Worm (Caenorhabditis elegans) whole organism, L4 larva: ENCODE results near the gene slmp-1.

Experiments
- F37D6.2 ChIP-seq: sonication (generic microtip); optimal IDR thresholded peaks from 2 replicates; lab custom pipeline; 2016; ENCODE audit warnings: mild to moderate bottlenecking, missing genetic modification characterization, missing compliant biosample characterization
- F44E2.7 ChIP-seq: fragments of 200-800 bp; sonication (Bioruptor generic); IDR thresholded peaks from 2 replicates; pipeline ENCODE4 v2.1.2; 2022; ENCODE audit warnings: missing genetic modification characterization, missing compliant biosample characterization
- T26A8.4 ChIP-seq: fragments of 200-800 bp; sonication (Bioruptor generic); IDR thresholded peaks from 2 replicates; pipeline ENCODE4 v1.3.6; 2022; ENCODE audit warnings: missing genetic modification characterization, missing compliant biosample characterization
- Y5F2A.4 ChIP-seq: fragments of 200-800 bp; sonication (Bioruptor generic); optimal IDR thresholded peaks from 2 replicates; lab custom pipeline; 2018; ENCODE audit warnings: mild to moderate bottlenecking, missing genetic modification characterization, missing compliant biosample characterization
- Y75B8A.6 ChIP-seq: fragments of 200-800 bp; sonication (Bioruptor generic); IDR thresholded peaks from 2 replicates; pipeline ENCODE4 v1.3.6; 2022; ENCODE audit warnings: missing genetic modification reagents, missing genetic modification characterization, missing compliant biosample characterization
- aha-1 ChIP-seq: fragments of 150-350 bp; peaks from one replicate; lab custom pipeline; 2014; ENCODE audit warnings: missing biosample characterization, missing genetic modification characterization
- aly-2 ChIP-seq: sonication (generic microtip); optimal IDR thresholded peaks from 2 replicates; lab custom pipeline; 2018; ENCODE audit warnings: missing biosample characterization, missing genetic modification characterization
- attf-4 ChIP-seq: sonication (generic microtip); optimal IDR thresholded peaks from 3 replicates; lab custom pipeline; 2017; ENCODE audit warnings: missing biosample characterization, missing genetic modification characterization
- ceh-20 ChIP-seq: fragments of 200-800 bp; sonication (Bioruptor generic); IDR thresholded peaks from 2 replicates; pipeline ENCODE4 v1.3.6; 2022; ENCODE audit warnings: missing genetic modification reagents, missing genetic modification characterization, missing compliant biosample characterization
- ceh-28 ChIP-seq: fragments of 150-350 bp; optimal IDR thresholded peaks from 2 replicates; lab custom pipeline; 2014; ENCODE audit warnings: missing biosample characterization, missing genetic modification reagents, missing genetic modification characterization
- ceh-32 ChIP-seq: sonication (generic microtip); optimal IDR thresholded peaks from 2 replicates; lab custom pipeline; 2016; ENCODE audit warnings: mild to moderate bottlenecking, missing genetic modification characterization, missing compliant biosample characterization; ENCODE audit not compliant: poor library complexity
- ceh-82 ChIP-seq: sonication (generic microtip); optimal IDR thresholded peaks from 2 replicates; lab custom pipeline; 2017; ENCODE audit warnings: missing biosample characterization, missing genetic modification characterization
- ces-1 ChIP-seq: fragments of 150-350 bp; sonication (generic microtip); optimal IDR thresholded peaks from 4 replicates; lab custom pipeline; 2014; ENCODE audit warnings: missing biosample characterization, missing genetic modification reagents, missing genetic modification characterization
- daf-8 ChIP-seq: fragments of 200-800 bp; sonication (Bioruptor generic); IDR thresholded peaks from 2 replicates; pipeline ENCODE4 v1.3.6; 2022; ENCODE audit warnings: missing genetic modification characterization, missing compliant biosample characterization
- dmd-9 ChIP-seq: fragments of 200-800 bp; sonication (Bioruptor generic); IDR thresholded peaks from 2 replicates; pipeline ENCODE4 v1.3.6; 2022; ENCODE audit warnings: missing genetic modification reagents, missing genetic modification characterization, missing compliant biosample characterization
- egl-43 ChIP-seq: fragments of 200-800 bp; sonication (Bioruptor generic); IDR thresholded peaks from 2 replicates; pipeline ENCODE4 v1.3.6; 2022; ENCODE audit warnings: missing genetic modification reagents, missing genetic modification characterization, missing compliant biosample characterization
- fos-1 ChIP-seq: fragments of 150-350 bp; optimal IDR thresholded peaks from 2 replicates; lab custom pipeline; 2014; ENCODE audit warnings: missing biosample characterization, missing genetic modification characterization
- lim-7 ChIP-seq: fragments of 200-800 bp; sonication (Bioruptor generic); IDR thresholded peaks from 2 replicates; pipeline ENCODE4 v1.3.6; 2022; ENCODE audit warnings: missing genetic modification characterization, missing compliant biosample characterization
- lin-13 ChIP-seq: fragments of 150-350 bp; optimal IDR thresholded peaks from 2 replicates; lab custom pipeline; 2014; ENCODE audit warnings: missing biosample characterization, missing genetic modification reagents, missing genetic modification characterization
- lin-39 ChIP-seq: fragments of 150-350 bp; optimal IDR thresholded peaks from 2 replicates; lab custom pipeline; 2014; ENCODE audit warnings: missing biosample characterization, missing genetic modification reagents, missing genetic modification characterization
- madf-9 ChIP-seq: fragments of 200-800 bp; sonication (Bioruptor generic); conservative IDR thresholded peaks from 2 replicates; pipeline ENCODE4 v1.3.6; 2022; ENCODE audit warnings: missing genetic modification reagents, missing genetic modification characterization, missing compliant biosample characterization
- mdl-1 ChIP-seq, 2 experiments: fragments of 150-350 bp in 1 of 2; sonication (generic microtip) in 1 of 2; optimal IDR thresholded peaks; 2 replicates each; lab custom pipeline; 2014 to 2017; ENCODE audit warnings: missing biosample characterization in 2 of 2, missing genetic modification characterization in 2 of 2
- mdt-29 ChIP-seq: fragments of 200-800 bp; sonication (Bioruptor generic); IDR thresholded peaks from 2 replicates; pipeline ENCODE4 v1.3.6; 2022; ENCODE audit warnings: missing genetic modification reagents, missing genetic modification characterization, missing compliant biosample characterization
- mxl-3 ChIP-seq: fragments of 200-800 bp; sonication (Bioruptor generic); optimal IDR thresholded peaks from 2 replicates; lab custom pipeline; 2018; ENCODE audit warnings: mild to moderate bottlenecking, missing genetic modification characterization, missing compliant biosample characterization
- nhr-28 ChIP-seq: fragments of 150-350 bp; optimal IDR thresholded peaks from 2 replicates; lab custom pipeline; 2014; ENCODE audit warnings: missing biosample characterization, missing genetic modification characterization
- nhr-41 ChIP-seq: fragments of 200-800 bp; sonication (Bioruptor generic); IDR thresholded peaks from 2 replicates; pipeline ENCODE4 v1.3.6; 2022; ENCODE audit warnings: missing genetic modification reagents, missing genetic modification characterization, missing compliant biosample characterization
- nhr-76 ChIP-seq: fragments of 150-350 bp; optimal IDR thresholded peaks from 2 replicates; lab custom pipeline; 2014; ENCODE audit warnings: missing biosample characterization, missing genetic modification characterization
- nhr-77 ChIP-seq: fragments of 150-350 bp; optimal IDR thresholded peaks from 2 replicates; lab custom pipeline; 2014; ENCODE audit warnings: missing biosample characterization, missing genetic modification characterization
- pha-4 ChIP-seq, 2 experiments: fragments of 150-350 bp in 1 of 2; fragments of 200-800 bp in 1 of 2; sonication (Bioruptor generic) in 1 of 2; IDR thresholded peaks in 1 of 2; optimal IDR thresholded peaks in 1 of 2; 2 replicates each; pipeline versions ENCODE4 v1.3.6 to Lab custom; 2014 to 2022; ENCODE audit warnings: missing genetic modification characterization in 2 of 2, missing genetic modification reagents in 2 of 2, missing biosample characterization in 1 of 2, missing compliant biosample characterization in 1 of 2
- php-3 ChIP-seq: fragments of 200-800 bp; sonication (Bioruptor generic); IDR thresholded peaks from 2 replicates; pipeline ENCODE4 v1.3.6; 2022; ENCODE audit warnings: missing genetic modification reagents, missing genetic modification characterization, missing compliant biosample characterization
- pqm-1 ChIP-seq: sonication (generic microtip); optimal IDR thresholded peaks from 2 replicates; lab custom pipeline; 2017; ENCODE audit warnings: missing biosample characterization, missing genetic modification characterization
- set-16 ChIP-seq: fragments of 200-800 bp; sonication (Bioruptor generic); IDR thresholded peaks from 2 replicates; pipeline ENCODE4 v1.3.6; 2022; ENCODE audit warnings: missing genetic modification reagents, missing genetic modification characterization, missing compliant biosample characterization
- snpc-1.2 ChIP-seq: fragments of 200-800 bp; sonication (Bioruptor generic); IDR thresholded peaks from 2 replicates; pipeline ENCODE4 v1.3.6; 2022; ENCODE audit warnings: missing genetic modification reagents, missing genetic modification characterization, missing compliant biosample characterization
- unc-62 ChIP-seq, 3 experiments: fragments of 150-350 bp in 1 of 3; sonication (generic microtip); optimal IDR thresholded peaks in 2 of 3; peaks in 1 of 3; 1 replicate in 1 of 3; 2 replicates in 2 of 3; lab custom pipeline; 2014 to 2017; ENCODE audit warnings: missing biosample characterization in 3 of 3, missing genetic modification characterization in 3 of 3, missing genetic modification reagents in 3 of 3, missing genotype in 1 of 3
- zag-1 ChIP-seq: fragments of 150-350 bp; optimal IDR thresholded peaks from 2 replicates; lab custom pipeline; 2014; ENCODE audit warnings: missing biosample characterization, missing genetic modification characterization
- zip-2 ChIP-seq: fragments of 150-350 bp; optimal IDR thresholded peaks from 2 replicates; lab custom pipeline; 2014; ENCODE audit warnings: missing biosample characterization, missing genetic modification characterization

Gene slmp-1

ce11 chrIV:3251551-3251950 is 38.0 kb downstream of the slmp-1 start:
- TF ChIP-seq pqm-1 (tag; lab: Kevin White, UChicago) (no peak), unc-62 (GFP tag; optimal IDR thresholded peaks at IDR 0.05 in 1 of 2; lab: Kevin White, UChicago) (peak in 1 of 2 experiments; percentile 90), unc-62 (tag; optimal IDR thresholded peaks at IDR 0.05; lab: Kevin White, UChicago) (no peak)

ce11 chrIV:3252047-3252446 is 38.5 kb downstream of the slmp-1 start:
- TF ChIP-seq F37D6.2 (tag; lab: Kevin White, UChicago) (no peak), snpc-1.2 (GFP tag; lab: Robert Waterston, UW) (no peak), pha-4 (GFP tag; IDR thresholded peaks at IDR 0.05; lab: Robert Waterston, UW) (no peak), pha-4 (tag; optimal IDR thresholded peaks at IDR 0.05; lab: Kevin White, UChicago) (no peak), egl-43 (GFP tag; lab: Robert Waterston, UW) (no peak), mdt-29 (GFP tag; lab: Robert Waterston, UW) (no peak), F44E2.7 (no peak), ceh-28 (tag; lab: Kevin White, UChicago) (no peak), attf-4 (tag; lab: Kevin White, UChicago) (no peak), lin-39 (tag; lab: Kevin White, UChicago) (no peak), nhr-77 (no peak), daf-8 (GFP tag; lab: Robert Waterston, UW) (no peak), ceh-20 (GFP tag; lab: Robert Waterston, UW) (no peak), dmd-9 (GFP tag; lab: Robert Waterston, UW) (no peak), zip-2 (no peak), ceh-32 (tag; lab: Kevin White, UChicago) (no peak), php-3 (GFP tag; lab: Robert Waterston, UW) (no peak)

DNA sequence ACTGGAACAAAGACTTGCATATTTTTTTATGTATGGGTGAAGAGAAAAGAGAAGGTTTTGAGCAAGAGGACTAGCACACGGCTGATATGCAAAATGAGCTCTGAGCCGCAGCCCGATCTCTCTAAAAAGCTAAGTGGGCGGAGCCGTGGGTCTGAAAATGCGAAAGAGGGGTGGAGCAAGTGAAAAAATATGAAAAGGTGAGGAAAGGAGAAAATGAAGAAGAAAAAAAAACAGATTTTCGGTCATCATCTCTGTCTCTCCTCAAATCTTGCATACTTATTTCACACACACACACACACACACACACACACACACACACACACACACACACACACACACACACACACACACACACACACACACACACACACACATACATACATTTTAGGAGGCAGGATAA is 40.9 kb downstream of the slmp-1 start, which contains the start of gene dmd-9:
TSS of gene dmd-9 (minus strand) at position 101 of the 400 bp plus-strand sequence.
- TF ChIP-seq aly-2 (tag; lab: Kevin White, UChicago) (no peak), ces-1 (GFP tag; lab: Kevin White, UChicago) (no peak), nhr-41 (GFP tag; lab: Robert Waterston, UW) (no peak), unc-62 (GFP tag; optimal IDR thresholded peaks at IDR 0.05 in 1 of 2; lab: Kevin White, UChicago) (peak in 1 of 2 experiments; percentile 55), unc-62 (tag; optimal IDR thresholded peaks at IDR 0.05; lab: Kevin White, UChicago) (no peak), aha-1 (tag; lab: Kevin White, UChicago) (peak; percentile 27), ceh-82 (no peak), zip-2 (no peak)

ce11 chrIV:3256866-3257265 is 43.3 kb downstream of the slmp-1 start:
- TF ChIP-seq lin-13 (GFP tag; lab: Kevin White, UChicago) (no peak), set-16 (GFP tag; lab: Robert Waterston, UW) (no peak), Y75B8A.6 (GFP tag; lab: Robert Waterston, UW) (no peak), fos-1 (no peak), aha-1 (tag; lab: Kevin White, UChicago) (peak; percentile 98), dmd-9 (GFP tag; lab: Robert Waterston, UW) (no peak), madf-9 (no peak), nhr-76 (tag; lab: Kevin White, UChicago) (no peak), Y5F2A.4 (GFP tag; lab: Kevin White, UChicago) (no peak), lim-7 (GFP tag; lab: Robert Waterston, UW) (no peak), T26A8.4 (GFP tag; lab: Robert Waterston, UW) (no peak), nhr-28 (tag; lab: Kevin White, UChicago) (peak; percentile 93), zag-1 (tag; lab: Kevin White, UChicago) (no peak), mdl-1 (tag; optimal IDR thresholded peaks at IDR 0.05; lab: Kevin White, UChicago) (no peak), mxl-3 (GFP tag; lab: Kevin White, UChicago) (peak; percentile 37)
